Fruit fly (Drosophila melanogaster) whole organism, prepupa: ENCODE results near the gene NitFhit.

Source experiments
- CG11902 ChIP-seq: fragments of 200-800 bp; sonication (Bioruptor generic); optimal IDR thresholded peaks from 3 replicates; lab custom pipeline; 2016; ENCODE audit warnings: missing biosample characterization, missing genetic modification characterization
- CG16779 ChIP-seq: fragments of 200-800 bp; sonication (Bioruptor generic); optimal IDR thresholded peaks from 3 replicates; lab custom pipeline; 2017; ENCODE audit warnings: missing biosample characterization, mild to moderate bottlenecking, missing genetic modification characterization
- CG6854 ChIP-seq: fragments of 200-800 bp; sonication (Bioruptor generic); optimal IDR thresholded peaks from 2 replicates; lab custom pipeline; 2017; ENCODE audit warnings: missing biosample characterization, mild to moderate bottlenecking, missing genetic modification characterization
- CG7368 ChIP-seq: fragments of 200-800 bp; sonication (Bioruptor generic); optimal IDR thresholded peaks from 3 replicates; lab custom pipeline; 2016; ENCODE audit warnings: missing biosample characterization, missing genetic modification characterization
- Lpt ChIP-seq: fragments of 200-800 bp; sonication (Bioruptor generic); optimal IDR thresholded peaks from 3 replicates; lab custom pipeline; 2016; ENCODE audit warnings: missing biosample characterization, missing genetic modification characterization
- Sox15 ChIP-seq: fragments of 200-800 bp; sonication (Bioruptor generic); optimal IDR thresholded peaks from 3 replicates; lab custom pipeline; 2016; ENCODE audit warnings: missing biosample characterization, missing genetic modification characterization
- fd85E ChIP-seq: fragments of 200-800 bp; sonication (Bioruptor generic); optimal IDR thresholded peaks from 3 replicates; lab custom pipeline; 2016; ENCODE audit warnings: missing biosample characterization, missing genetic modification characterization
- svp ChIP-seq: fragments of 200-800 bp; sonication (Bioruptor generic); peaks from one replicate; lab custom pipeline; 2016; ENCODE audit warnings: missing biosample characterization, missing genetic modification characterization

dm6 chr3L:178913-179488 lies 24.5 kb upstream of the NitFhit start, which contains the start of gene Vdup1:
- TF ChIP-seq Lpt: no peak
- TF ChIP-seq CG7368 (GFP tag; lab: Kevin White, UChicago): no peak
- TF ChIP-seq CG16779 (tag; lab: Kevin White, UChicago): no peak
- no peak for TF ChIP-seq CG6854 (GFP tag; lab: Kevin White, UChicago)
- TF ChIP-seq svp (GFP tag; lab: Kevin White, UChicago): no peak
- TF ChIP-seq fd85E (GFP tag; lab: Kevin White, UChicago): no peak
- no peak for TF ChIP-seq CG11902 (GFP tag; lab: Kevin White, UChicago)
- TF ChIP-seq Sox15 (GFP tag; lab: Kevin White, UChicago): no peak
